Worm (Caenorhabditis elegans): Measurements from ENCODE around the gene Y67D2.5.

ce11 chrIII:1508764-1509281 lies 31.2 kb downstream of the Y67D2.5 start:
- TF ChIP-seq ztf-23 (GFP tag; IDR thresholded peaks at IDR 0.05): no peak
- TF ChIP-seq med-1 (GFP tag; optimal IDR thresholded peaks at IDR 0.05; ENCODE audit: insufficient read depth): no peak
- no peak for TF ChIP-seq T22C8.4 (GFP tag; IDR thresholded peaks at IDR 0.05)
- TF ChIP-seq flt-1 (GFP tag; IDR thresholded peaks at IDR 0.05): no peak
- TF ChIP-seq tab-1 (GFP tag; IDR thresholded peaks at IDR 0.05): no peak
- no peak for TF ChIP-seq ref-1 (GFP tag; conservative IDR thresholded peaks at IDR 0.05)
- TF ChIP-seq cog-1 (tag; optimal IDR thresholded peaks at IDR 0.05): no peak
- no peak for TF ChIP-seq ztf-29 (GFP tag; IDR thresholded peaks at IDR 0.05)
